Worm (Caenorhabditis elegans): ENCODE measurements around the gene B0457.2.

DNA sequence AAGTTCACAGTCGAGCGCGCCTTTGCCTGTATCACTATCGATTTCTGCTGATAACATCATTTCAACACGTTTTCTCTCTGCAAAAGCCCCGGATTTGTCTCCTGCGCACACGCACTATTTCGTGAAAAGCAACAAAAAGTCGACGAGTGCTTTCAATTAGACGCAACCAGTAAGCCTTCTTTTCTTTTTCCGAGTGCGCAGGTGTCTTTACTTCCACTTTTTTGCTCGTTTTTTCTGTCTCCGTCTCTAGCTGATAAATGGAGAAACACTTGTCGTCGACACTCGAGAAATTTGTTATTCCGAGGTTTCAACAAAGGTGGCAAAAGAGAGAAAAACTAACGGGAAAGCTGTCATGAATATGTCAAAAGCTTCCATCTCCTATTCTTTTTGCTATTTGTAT, 34.7 kb downstream of the B0457.2 start:
- TF ChIP-seq him-1 (tag; optimal IDR thresholded peaks at IDR 0.05) (no peak), W03F9.2 (tag; optimal IDR thresholded peaks at IDR 0.05) (no peak), dao-5 (tag; optimal IDR thresholded peaks at IDR 0.05) (no peak)

Data from whole organism, L4/young adult.